Worm (Caenorhabditis elegans) whole organism, L4 larva: ENCODE results near the gene C47D12.5.

Experiments used
- F10B5.3 ChIP-seq: sonication (generic microtip); optimal IDR thresholded peaks from 2 replicates; lab custom pipeline; 2016; ENCODE audit warnings: mild to moderate bottlenecking, missing genetic modification characterization, missing compliant biosample characterization
- R02D3.7 ChIP-seq: fragments of 150-350 bp; sonication (generic microtip); optimal IDR thresholded peaks from 3 replicates; lab custom pipeline; 2014; ENCODE audit warnings: missing biosample characterization, missing genetic modification characterization
- Y48G9A.11 ChIP-seq: fragments of 200-800 bp; sonication (Bioruptor generic); IDR thresholded peaks from 2 replicates; pipeline ENCODE4 v1.3.6; 2022; ENCODE audit warnings: missing genetic modification reagents, missing genetic modification characterization, missing compliant biosample characterization
- ZK337.2 ChIP-seq: fragments of 200-800 bp; sonication (Bioruptor generic); IDR thresholded peaks from 2 replicates; pipeline ENCODE4 v1.3.6; 2022; ENCODE audit warnings: missing genetic modification reagents, missing genetic modification characterization, missing compliant biosample characterization
- aha-1 ChIP-seq: fragments of 150-350 bp; peaks from one replicate; lab custom pipeline; 2014; ENCODE audit warnings: missing biosample characterization, missing genetic modification characterization
- arid-1 ChIP-seq: fragments of 200-800 bp; sonication (Bioruptor generic); conservative IDR thresholded peaks from 2 replicates; pipeline ENCODE4 v1.3.6; 2022; ENCODE audit warnings: missing genetic modification reagents, missing genetic modification characterization, missing compliant biosample characterization
- ceh-20 ChIP-seq: fragments of 200-800 bp; sonication (Bioruptor generic); IDR thresholded peaks from 2 replicates; pipeline ENCODE4 v1.3.6; 2022; ENCODE audit warnings: missing genetic modification reagents, missing genetic modification characterization, missing compliant biosample characterization
- ceh-44 ChIP-seq: fragments of 200-800 bp; sonication (Bioruptor generic); IDR thresholded peaks from 2 replicates; pipeline ENCODE4 v1.3.6; 2022; ENCODE audit warnings: missing genetic modification reagents, missing genetic modification characterization, missing compliant biosample characterization
- ctbp-1 ChIP-seq: fragments of 200-800 bp; sonication (Bioruptor generic); IDR thresholded peaks from 2 replicates; pipeline ENCODE4 v1.3.6; 2022; ENCODE audit warnings: missing genetic modification reagents, missing genetic modification characterization, missing compliant biosample characterization
- daf-12 ChIP-seq: fragments of 150-350 bp; optimal IDR thresholded peaks from 2 replicates; lab custom pipeline; 2014; ENCODE audit warnings: missing biosample characterization, missing genetic modification reagents, missing genetic modification characterization
- daf-16 ChIP-seq, 3 experiments: sonication (generic microtip); optimal IDR thresholded peaks; 2 replicates each; lab custom pipeline; 2016 to 2017; ENCODE audit warnings: missing genetic modification characterization in 3 of 3, missing genetic modification reagents in 3 of 3, mild to moderate bottlenecking in 2 of 3, missing compliant biosample characterization in 2 of 3, missing biosample characterization in 1 of 3, moderate library complexity in 1 of 3
- dmd-6 ChIP-seq: fragments of 200-800 bp; sonication (Bioruptor generic); IDR thresholded peaks from 2 replicates; pipeline ENCODE4 v1.3.6; 2022; ENCODE audit warnings: missing genetic modification reagents, missing genetic modification characterization, missing compliant biosample characterization
- dmd-9 ChIP-seq: fragments of 200-800 bp; sonication (Bioruptor generic); IDR thresholded peaks from 2 replicates; pipeline ENCODE4 v1.3.6; 2022; ENCODE audit warnings: missing genetic modification reagents, missing genetic modification characterization, missing compliant biosample characterization
- dve-1 ChIP-seq: sonication (generic microtip); optimal IDR thresholded peaks from 2 replicates; lab custom pipeline; 2017; ENCODE audit warnings: antibody characterized with exemption, mild to moderate bottlenecking, missing genetic modification characterization, missing compliant biosample characterization; ENCODE audit not compliant: insufficient read depth
- egl-43 ChIP-seq: fragments of 200-800 bp; sonication (Bioruptor generic); IDR thresholded peaks from 2 replicates; pipeline ENCODE4 v1.3.6; 2022; ENCODE audit warnings: missing genetic modification reagents, missing genetic modification characterization, missing compliant biosample characterization
- fkh-10 ChIP-seq: fragments of 150-350 bp; optimal IDR thresholded peaks from 2 replicates; lab custom pipeline; 2014; ENCODE audit warnings: missing biosample characterization, missing genetic modification reagents, missing genetic modification characterization
- fos-1 ChIP-seq: fragments of 150-350 bp; optimal IDR thresholded peaks from 2 replicates; lab custom pipeline; 2014; ENCODE audit warnings: missing biosample characterization, missing genetic modification characterization
- hif-1 ChIP-seq, 2 experiments: sonication (generic microtip); optimal IDR thresholded peaks; 2 replicates each; lab custom pipeline; 2016 to 2017; ENCODE audit warnings: missing compliant biosample characterization in 2 of 2, missing genetic modification characterization in 2 of 2, missing genetic modification reagents in 2 of 2, missing genotype in 2 of 2, mild to moderate bottlenecking in 1 of 2
- hmg-1.1 ChIP-seq: fragments of 200-800 bp; sonication (Bioruptor generic); IDR thresholded peaks from 2 replicates; pipeline ENCODE4 v1.3.6; 2022; ENCODE audit warnings: missing genetic modification reagents, missing genetic modification characterization, missing compliant biosample characterization
- lin-13 ChIP-seq: fragments of 150-350 bp; optimal IDR thresholded peaks from 2 replicates; lab custom pipeline; 2014; ENCODE audit warnings: missing biosample characterization, missing genetic modification reagents, missing genetic modification characterization
- lin-39 ChIP-seq: fragments of 150-350 bp; optimal IDR thresholded peaks from 2 replicates; lab custom pipeline; 2014; ENCODE audit warnings: missing biosample characterization, missing genetic modification reagents, missing genetic modification characterization
- mxl-3 ChIP-seq: fragments of 200-800 bp; sonication (Bioruptor generic); optimal IDR thresholded peaks from 2 replicates; lab custom pipeline; 2018; ENCODE audit warnings: mild to moderate bottlenecking, missing genetic modification characterization, missing compliant biosample characterization
- nhr-102 ChIP-seq: sonication (generic microtip); optimal IDR thresholded peaks from 2 replicates; lab custom pipeline; 2016; ENCODE audit warnings: mild to moderate bottlenecking, missing genetic modification characterization, moderate library complexity, missing compliant biosample characterization
- nhr-11 ChIP-seq: fragments of 150-350 bp; optimal IDR thresholded peaks from 2 replicates; lab custom pipeline; 2014; ENCODE audit warnings: missing biosample characterization, missing genetic modification characterization
- nhr-111 ChIP-seq: fragments of 200-800 bp; sonication (Bioruptor generic); optimal IDR thresholded peaks from 2 replicates; lab custom pipeline; 2018; ENCODE audit warnings: mild to moderate bottlenecking, missing genetic modification characterization, missing compliant biosample characterization
- nhr-77 ChIP-seq: fragments of 150-350 bp; optimal IDR thresholded peaks from 2 replicates; lab custom pipeline; 2014; ENCODE audit warnings: missing biosample characterization, missing genetic modification characterization
- pqm-1 ChIP-seq: sonication (generic microtip); optimal IDR thresholded peaks from 2 replicates; lab custom pipeline; 2017; ENCODE audit warnings: missing biosample characterization, missing genetic modification characterization
- rbr-2 ChIP-seq: sonication (generic microtip); optimal IDR thresholded peaks from 2 replicates; lab custom pipeline; 2016; ENCODE audit warnings: missing genotype, missing genetic modification characterization, missing compliant biosample characterization
- saeg-2 ChIP-seq: fragments of 200-800 bp; sonication (Bioruptor generic); IDR thresholded peaks from 2 replicates; pipeline ENCODE4 v1.3.6; 2022; ENCODE audit warnings: missing genetic modification reagents, missing genetic modification characterization, missing compliant biosample characterization
- set-16 ChIP-seq: fragments of 200-800 bp; sonication (Bioruptor generic); IDR thresholded peaks from 2 replicates; pipeline ENCODE4 v1.3.6; 2022; ENCODE audit warnings: missing genetic modification reagents, missing genetic modification characterization, missing compliant biosample characterization
- skn-1 ChIP-seq: fragments of 150-350 bp; optimal IDR thresholded peaks from 2 replicates; lab custom pipeline; 2014; ENCODE audit warnings: missing biosample characterization, missing genetic modification characterization
- snpc-1.2 ChIP-seq: fragments of 200-800 bp; sonication (Bioruptor generic); IDR thresholded peaks from 2 replicates; pipeline ENCODE4 v1.3.6; 2022; ENCODE audit warnings: missing genetic modification reagents, missing genetic modification characterization, missing compliant biosample characterization
- snpc-4 ChIP-seq: fragments of 150-350 bp; optimal IDR thresholded peaks from 2 replicates; lab custom pipeline; 2014; ENCODE audit warnings: missing biosample characterization, missing genetic modification characterization
- tag-97 ChIP-seq: fragments of 200-800 bp; sonication (Bioruptor generic); IDR thresholded peaks from 2 replicates; pipeline ENCODE4 v1.3.6; 2022; ENCODE audit warnings: missing genetic modification characterization, missing compliant biosample characterization
- unc-39 ChIP-seq: sonication (generic microtip); optimal IDR thresholded peaks from 2 replicates; lab custom pipeline; 2017; ENCODE audit warnings: missing biosample characterization, missing genetic modification characterization
- unc-62 ChIP-seq, 3 experiments: fragments of 150-350 bp in 1 of 3; sonication (generic microtip); optimal IDR thresholded peaks in 2 of 3; peaks in 1 of 3; 1 replicate in 1 of 3; 2 replicates in 2 of 3; lab custom pipeline; 2014 to 2017; ENCODE audit warnings: missing biosample characterization in 3 of 3, missing genetic modification characterization in 3 of 3, missing genetic modification reagents in 3 of 3, missing genotype in 1 of 3
- zip-2 ChIP-seq: fragments of 150-350 bp; optimal IDR thresholded peaks from 2 replicates; lab custom pipeline; 2014; ENCODE audit warnings: missing biosample characterization, missing genetic modification characterization

Gene C47D12.5

DNA sequence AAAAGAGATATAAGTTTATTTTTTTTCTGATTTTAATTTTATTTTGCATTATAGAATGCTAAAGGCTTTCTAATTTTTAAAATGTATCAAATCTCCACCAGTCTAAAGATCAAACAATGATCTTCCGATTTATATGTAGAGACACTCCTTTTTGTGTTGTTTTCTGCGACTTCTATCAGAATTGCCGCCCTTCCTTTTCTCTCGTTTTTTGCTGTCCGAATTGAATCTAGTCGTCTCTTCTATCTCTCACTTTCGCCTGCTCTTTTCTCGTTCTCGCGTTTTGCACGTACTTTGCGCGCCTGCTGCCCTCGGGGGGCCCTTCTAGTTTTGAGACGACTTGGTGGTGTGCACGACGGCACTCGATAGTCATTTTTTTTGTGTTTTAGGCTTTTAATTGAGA is 39.3 kb upstream of the C47D12.5 start (continued):
- no peak for TF ChIP-seq set-16 (GFP tag; lab: Robert Waterston, UW)
- TF ChIP-seq F10B5.3 (tag; lab: Kevin White, UChicago), result no peak
- TF ChIP-seq lin-39 (tag; lab: Kevin White, UChicago), result no peak
- TF ChIP-seq egl-43 (GFP tag; lab: Robert Waterston, UW), result no peak
- TF ChIP-seq dmd-9 (GFP tag; lab: Robert Waterston, UW), result no peak
- TF ChIP-seq tag-97 (GFP tag; lab: Robert Waterston, UW), result no peak
- TF ChIP-seq snpc-4 (tag; lab: Kevin White, UChicago), result no peak
- TF ChIP-seq Y48G9A.11 (GFP tag; lab: Robert Waterston, UW), result no peak
- no peak for TF ChIP-seq nhr-77
- peak; percentile 49; the same call in 1 of the 2 replicates for TF ChIP-seq hmg-1.1 (GFP tag; lab: Robert Waterston, UW)
- TF ChIP-seq nhr-111 (GFP tag; lab: Kevin White, UChicago), result no peak
- no peak for TF ChIP-seq ZK337.2 (GFP tag; lab: Robert Waterston, UW)
- TF ChIP-seq dve-1, result no peak
- TF ChIP-seq pqm-1 (tag; lab: Kevin White, UChicago), result no peak
- peak; percentile 28; the same call in 1 of the 2 replicates for TF ChIP-seq dmd-6 (GFP tag; lab: Robert Waterston, UW)
- no peak for TF ChIP-seq skn-1 (tag; lab: Kevin White, UChicago)
- no peak for TF ChIP-seq ceh-44 (GFP tag; lab: Robert Waterston, UW)
- no peak for TF ChIP-seq daf-12 (tag; lab: Kevin White, UChicago)
- no peak for TF ChIP-seq zip-2 (tag; lab: Kevin White, UChicago)
- peak; percentile 50; the same call in 1 of the 2 replicates for TF ChIP-seq ceh-20 (GFP tag; lab: Robert Waterston, UW)
- TF ChIP-seq daf-16 (GFP tag; optimal IDR thresholded peaks at IDR 0.05; lab: Kevin White, UChicago), result no peak
- TF ChIP-seq daf-16 (tag; optimal IDR thresholded peaks at IDR 0.05; lab: Kevin White, UChicago), result no peak
- TF ChIP-seq mxl-3 (GFP tag; lab: Kevin White, UChicago), result no peak
- peak; percentile 61; the same call in 1 of the 2 replicates for TF ChIP-seq ctbp-1 (GFP tag; lab: Robert Waterston, UW)
- TF ChIP-seq unc-39 (tag; lab: Kevin White, UChicago), result no peak

DNA sequence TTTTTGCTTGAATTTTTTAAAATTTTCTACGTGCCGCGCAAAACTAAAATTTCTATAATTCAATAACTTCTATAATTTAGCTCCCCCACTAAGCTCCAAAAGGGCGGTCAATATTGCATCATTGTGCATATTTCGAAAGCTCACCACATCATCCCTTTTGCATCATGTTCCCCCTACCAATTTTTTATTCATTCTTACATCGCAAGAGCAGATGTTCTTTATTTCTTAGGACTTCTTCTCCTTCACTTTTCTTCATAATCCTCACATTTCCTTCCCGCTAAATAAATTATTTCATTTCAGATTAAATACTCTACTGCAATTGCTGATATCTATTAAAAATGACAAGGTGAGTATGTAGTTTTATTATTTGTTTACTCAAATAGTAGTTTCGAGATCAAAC is 38.8 kb upstream of the C47D12.5 start, which contains the start of gene ldh-1:
Gene ldh-1 (plus strand): TSS at position 301 of the 400 bp plus-strand sequence.
- TF ChIP-seq daf-16 (GFP tag; optimal IDR thresholded peaks at IDR 0.05; lab: Kevin White, UChicago) (no peak), daf-16 (tag; optimal IDR thresholded peaks at IDR 0.05; lab: Kevin White, UChicago) (peak; percentile 24), snpc-1.2 (no peak)

DNA sequence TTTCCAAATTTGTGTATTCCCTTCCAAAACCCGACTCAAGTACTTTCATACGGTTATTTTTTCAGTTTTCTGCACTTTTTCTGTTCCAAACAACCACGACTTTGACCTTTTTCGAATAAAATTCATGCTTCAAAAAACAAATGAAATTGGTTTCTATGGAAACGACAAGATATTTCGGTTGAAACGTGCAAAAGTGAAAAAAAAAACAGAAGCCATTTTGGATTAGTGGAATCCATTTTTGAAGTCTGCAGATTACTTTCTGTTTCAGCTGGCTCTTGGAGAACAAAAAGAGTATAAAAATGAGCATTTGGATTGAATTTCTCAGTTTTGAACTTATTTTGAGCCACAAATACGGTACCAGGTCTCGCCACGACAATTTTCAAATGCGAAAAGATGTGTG is 37.1 kb upstream of the C47D12.5 start:
- TF ChIP-seq fkh-10 (GFP tag; lab: Kevin White, UChicago) (no peak), nhr-11 (peak; percentile 11), arid-1 (no peak), saeg-2 (GFP tag; lab: Robert Waterston, UW) (no peak), lin-13 (GFP tag; lab: Kevin White, UChicago) (no peak), egl-43 (GFP tag; lab: Robert Waterston, UW) (no peak), hif-1 (tag; optimal IDR thresholded peaks at IDR 0.05; lab: Kevin White, UChicago) (peak in 1 of 2 experiments; percentile 61), rbr-2 (tag; lab: Kevin White, UChicago) (no peak), unc-62 (GFP tag; optimal IDR thresholded peaks at IDR 0.05 in 1 of 2; lab: Kevin White, UChicago) (peak in 1 of 2 experiments; percentile 11), unc-62 (tag; optimal IDR thresholded peaks at IDR 0.05; lab: Kevin White, UChicago) (no peak), fos-1 (no peak), R02D3.7 (tag; lab: Kevin White, UChicago) (no peak), lin-39 (tag; lab: Kevin White, UChicago) (no peak), aha-1 (tag; lab: Kevin White, UChicago) (peak; percentile 95), nhr-102 (tag; lab: Kevin White, UChicago) (no peak)
